Worm (Caenorhabditis elegans) whole organism, midembryonic: ENCODE results near the gene F52C9.3.

Experiments used
- T22C8.4 ChIP-seq: fragments of 200-800 bp; sonication (Bioruptor generic); IDR thresholded peaks from 2 replicates; pipeline ENCODE4 v1.3.6; 2022; ENCODE audit warnings: missing genetic modification characterization, missing compliant biosample characterization
- cog-1 ChIP-seq: sonication (generic microtip); optimal IDR thresholded peaks from 2 replicates; lab custom pipeline; 2016; ENCODE audit warnings: missing genetic modification characterization, missing compliant biosample characterization
- flt-1 ChIP-seq: fragments of 200-800 bp; sonication (Bioruptor generic); IDR thresholded peaks from 2 replicates; pipeline ENCODE4 v1.3.6; 2022; ENCODE audit warnings: missing genetic modification characterization, missing compliant biosample characterization
- klf-2 ChIP-seq: fragments of 200-800 bp; sonication (Bioruptor generic); conservative IDR thresholded peaks from 2 replicates; pipeline ENCODE4 v1.3.6; 2022; ENCODE audit warnings: missing genetic modification reagents, missing genetic modification characterization, missing compliant biosample characterization
- med-1 ChIP-seq: sonication (generic microtip); optimal IDR thresholded peaks from 2 replicates; lab custom pipeline; 2017; ENCODE audit warnings: missing genetic modification characterization, mild to moderate bottlenecking, missing compliant biosample characterization, antibody characterized with exemption, missing genetic modification reagents; ENCODE audit not compliant: insufficient read depth
- ref-1 ChIP-seq: fragments of 200-800 bp; sonication (Bioruptor generic); conservative IDR thresholded peaks from 2 replicates; pipeline ENCODE4 v1.3.6; 2022; ENCODE audit warnings: missing genetic modification reagents, missing genetic modification characterization, missing compliant biosample characterization
- tab-1 ChIP-seq: fragments of 200-800 bp; sonication (Bioruptor generic); IDR thresholded peaks from 2 replicates; pipeline ENCODE4 v1.3.6; 2022; ENCODE audit warnings: missing genetic modification characterization, missing compliant biosample characterization
- ztf-23 ChIP-seq: fragments of 200-800 bp; sonication (Bioruptor generic); IDR thresholded peaks from 2 replicates; pipeline ENCODE4 v1.3.6; 2022; ENCODE audit warnings: missing genetic modification reagents, missing genetic modification characterization, missing compliant biosample characterization
- ztf-29 ChIP-seq: fragments of 200-800 bp; sonication (Bioruptor generic); IDR thresholded peaks from 2 replicates; pipeline ENCODE4 v1.3.6; 2022; ENCODE audit warnings: missing genetic modification reagents, missing genetic modification characterization, missing compliant biosample characterization

DNA sequence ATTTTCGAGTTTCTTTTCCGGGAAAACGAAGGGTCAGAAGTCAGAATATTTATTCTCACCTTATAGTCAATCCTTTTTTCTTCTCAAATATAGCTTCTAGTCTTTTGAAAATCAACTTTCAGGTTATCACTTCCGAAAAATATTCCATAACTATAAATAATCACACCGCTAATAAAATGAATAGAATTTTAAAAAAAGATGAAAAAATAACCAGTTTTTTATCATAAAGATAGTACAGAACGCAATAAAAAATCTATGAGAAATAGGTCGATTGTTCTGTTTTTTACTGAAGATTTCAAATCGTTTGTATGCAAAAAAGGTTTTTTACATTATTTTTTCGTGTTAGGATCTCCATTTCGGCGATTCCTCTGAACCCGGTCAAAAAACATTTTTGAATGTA lies 31.5 kb upstream of the F52C9.3 start:
- no peak for TF ChIP-seq flt-1 (GFP tag; lab: Robert Waterston, UW)
- TF ChIP-seq tab-1 (GFP tag; lab: Robert Waterston, UW), result no peak
- TF ChIP-seq ztf-23 (GFP tag; lab: Robert Waterston, UW), result no peak
- TF ChIP-seq ref-1, result no peak
- TF ChIP-seq T22C8.4, result no peak
- TF ChIP-seq klf-2 (GFP tag; lab: Robert Waterston, UW), result no peak
- TF ChIP-seq cog-1 (tag; lab: Kevin White, UChicago), result no peak
- no peak for TF ChIP-seq med-1 (GFP tag; lab: Kevin White, UChicago)
- no peak for TF ChIP-seq ztf-29 (GFP tag; lab: Robert Waterston, UW)
